Fruit fly (Drosophila melanogaster) whole organism, embryonic: Measurements from ENCODE around the gene CG3984.

Source experiments
- ATbp ChIP-seq: fragments of 200-800 bp; sonication (Bioruptor generic); optimal IDR thresholded peaks from 2 replicates; lab custom pipeline; 2017; ENCODE audit warnings: missing biosample characterization, mild to moderate bottlenecking, missing genetic modification characterization, missing genetic modification reagents
- Asciz ChIP-seq: fragments of 200-800 bp; sonication (Bioruptor generic); optimal IDR thresholded peaks from 2 replicates; lab custom pipeline; 2017; ENCODE audit warnings: missing biosample characterization, mild to moderate bottlenecking, missing genetic modification characterization, missing genetic modification reagents
- CG10462 ChIP-seq: fragments of 200-800 bp; sonication (Bioruptor generic); optimal IDR thresholded peaks from 2 replicates; lab custom pipeline; 2016; ENCODE audit warnings: missing biosample characterization, missing genetic modification characterization
- CG11247 ChIP-seq: fragments of 200-800 bp; sonication (Bioruptor generic); IDR thresholded peaks from 2 replicates; pipeline ENCODE4 v1.3.6; 2022; ENCODE audit warnings: missing biosample characterization, missing genetic modification characterization
- CG13424 ChIP-seq: fragments of 200-800 bp; sonication (Bioruptor generic); optimal IDR thresholded peaks from 2 replicates; lab custom pipeline; 2019; ENCODE audit warnings: missing biosample characterization, mild to moderate bottlenecking, missing genetic modification characterization, moderate library complexity
- CG1647 ChIP-seq: fragments of 200-800 bp; sonication (Bioruptor generic); optimal IDR thresholded peaks from 3 replicates; lab custom pipeline; 2016; ENCODE audit warnings: missing biosample characterization, missing genetic modification characterization
- CG16815 ChIP-seq: fragments of 200-800 bp; sonication (Bioruptor generic); optimal IDR thresholded peaks from 3 replicates; lab custom pipeline; 2017; ENCODE audit warnings: missing biosample characterization, mild to moderate bottlenecking, missing genetic modification characterization
- CG17568 ChIP-seq: fragments of 200-800 bp; sonication (Bioruptor generic); optimal IDR thresholded peaks from 2 replicates; lab custom pipeline; 2018; ENCODE audit warnings: missing biosample characterization, mild to moderate bottlenecking, missing genetic modification characterization, moderate library complexity
- CG17912 ChIP-seq: fragments of 200-800 bp; sonication (Bioruptor generic); optimal IDR thresholded peaks from 2 replicates; lab custom pipeline; 2018; ENCODE audit warnings: missing biosample characterization, mild to moderate bottlenecking, missing genetic modification characterization
- CG18262 ChIP-seq: fragments of 200-800 bp; optimal IDR thresholded peaks from 3 replicates; lab custom pipeline; 2019; ENCODE audit warnings: missing biosample characterization, mild to moderate bottlenecking, missing genetic modification characterization, moderate library complexity
- CG2199 ChIP-seq: fragments of 200-800 bp; sonication (Bioruptor generic); IDR thresholded peaks from 3 replicates; pipeline ENCODE4 v1.3.6; 2022; ENCODE audit warnings: missing biosample characterization, missing genetic modification characterization
- CG31365 ChIP-seq: fragments of 200-800 bp; sonication (Bioruptor generic); optimal IDR thresholded peaks from 2 replicates; lab custom pipeline; 2018; ENCODE audit warnings: missing biosample characterization, mild to moderate bottlenecking, missing genetic modification characterization
- CG34224 ChIP-seq: fragments of 200-800 bp; sonication (Bioruptor generic); IDR thresholded peaks from 3 replicates; pipeline ENCODE4 v1.3.6; 2022; ENCODE audit warnings: missing biosample characterization, missing genetic modification characterization; ENCODE audit not compliant: partially characterized antibody
- CG7839 ChIP-seq: fragments of 200-800 bp; sonication (Bioruptor generic); optimal IDR thresholded peaks from 3 replicates; lab custom pipeline; 2018; ENCODE audit warnings: missing biosample characterization, mild to moderate bottlenecking, missing genetic modification characterization, moderate library complexity
- CG8359 ChIP-seq: fragments of 200-800 bp; sonication (Bioruptor generic); optimal IDR thresholded peaks from 2 replicates; lab custom pipeline; 2017; ENCODE audit warnings: missing biosample characterization, mild to moderate bottlenecking, missing genetic modification characterization, borderline replicate concordance
- CG8765 ChIP-seq: fragments of 200-800 bp; sonication (Bioruptor generic); IDR thresholded peaks from 2 replicates; pipeline ENCODE4 v1.3.6; 2022; ENCODE audit warnings: missing biosample characterization, missing genetic modification characterization
- CG8924 ChIP-seq: fragments of 200-800 bp; optimal IDR thresholded peaks from 3 replicates; lab custom pipeline; 2019; ENCODE audit warnings: missing biosample characterization, mild to moderate bottlenecking, missing genetic modification characterization, moderate library complexity
- ERR ChIP-seq: fragments of 200-800 bp; sonication (Bioruptor generic); optimal IDR thresholded peaks from 2 replicates; lab custom pipeline; 2016; ENCODE audit warnings: missing biosample characterization, missing genetic modification characterization
- Ets65A ChIP-seq: fragments of 200-800 bp; sonication (Bioruptor generic); peaks from one replicate; lab custom pipeline; 2016; ENCODE audit warnings: missing biosample characterization, missing genetic modification characterization
- HLH54F ChIP-seq: fragments of 200-800 bp; sonication (Bioruptor generic); optimal IDR thresholded peaks from 3 replicates; lab custom pipeline; 2016; ENCODE audit warnings: missing biosample characterization, missing genetic modification characterization
- Hr51 ChIP-seq, 2 experiments: fragments of 200-800 bp; sonication (Bioruptor generic); optimal IDR thresholded peaks; 2 replicates in 1 of 2; 3 replicates in 1 of 2; lab custom pipeline; 2016 to 2018; ENCODE audit warnings: missing biosample characterization in 2 of 2, missing genetic modification characterization in 2 of 2, mild to moderate bottlenecking in 1 of 2, moderate library complexity in 1 of 2
- Hr78 ChIP-seq, 2 experiments: fragments of 200-800 bp in 1 of 2; fragments of >200 bp in 1 of 2; sonication (Bioruptor generic) in 1 of 2; optimal IDR thresholded peaks; 2 replicates each; lab custom pipeline; 2017 to 2019; ENCODE audit warnings: missing biosample characterization in 2 of 2, missing genetic modification characterization in 2 of 2, mild to moderate bottlenecking in 1 of 2, moderate library complexity in 1 of 2
- Hsf ChIP-seq: fragments of 200-800 bp; sonication (Bioruptor generic); optimal IDR thresholded peaks from 3 replicates; lab custom pipeline; 2016; ENCODE audit warnings: missing biosample characterization, missing genetic modification characterization
- MESR4 ChIP-seq: fragments of 200-800 bp; sonication (Bioruptor generic); optimal IDR thresholded peaks from 2 replicates; lab custom pipeline; 2018; ENCODE audit warnings: missing biosample characterization, mild to moderate bottlenecking, missing genetic modification characterization, moderate library complexity
- Opbp ChIP-seq: fragments of 200-800 bp; sonication (Bioruptor generic); IDR thresholded peaks from 3 replicates; pipeline ENCODE4 v1.3.6; 2022; ENCODE audit warnings: missing biosample characterization, missing genetic modification characterization; ENCODE audit not compliant: partially characterized antibody
- PHDP ChIP-seq: fragments of 200-800 bp; sonication (Bioruptor generic); optimal IDR thresholded peaks from 3 replicates; lab custom pipeline; 2018; ENCODE audit warnings: missing biosample characterization, mild to moderate bottlenecking, missing genetic modification characterization, moderate library complexity
- TFAM ChIP-seq: fragments of 200-800 bp; sonication (Bioruptor generic); optimal IDR thresholded peaks from 2 replicates; lab custom pipeline; 2017; ENCODE audit warnings: missing biosample characterization, missing genetic modification characterization, inconsistent platforms
- YL-1 ChIP-seq: fragments of 200-800 bp; sonication (Bioruptor generic); optimal IDR thresholded peaks from 3 replicates; lab custom pipeline; 2017; ENCODE audit warnings: missing biosample characterization, mild to moderate bottlenecking, missing genetic modification characterization
- cad ChIP-seq: fragments of >200 bp; optimal IDR thresholded peaks from 2 replicates; lab custom pipeline; 2017; ENCODE audit warnings: missing biosample characterization, missing genetic modification characterization
- crp ChIP-seq, 2 experiments: fragments of 200-800 bp; sonication (Bioruptor generic); optimal IDR thresholded peaks; 2 replicates in 1 of 2; 3 replicates in 1 of 2; lab custom pipeline; 2017; ENCODE audit warnings: missing biosample characterization in 2 of 2, missing genetic modification characterization in 2 of 2, mild to moderate bottlenecking in 1 of 2, moderate library complexity in 1 of 2
- eyg ChIP-seq: fragments of 200-800 bp; sonication (Bioruptor generic); optimal IDR thresholded peaks from 3 replicates; lab custom pipeline; 2016; ENCODE audit warnings: missing biosample characterization, missing genetic modification characterization
- gcm2 ChIP-seq: fragments of 200-800 bp; sonication (Bioruptor generic); optimal IDR thresholded peaks from 2 replicates; lab custom pipeline; 2016; ENCODE audit warnings: missing biosample characterization, missing genetic modification characterization
- gfzf ChIP-seq: fragments of 200-800 bp; sonication (Bioruptor generic); optimal IDR thresholded peaks from 2 replicates; lab custom pipeline; 2016; ENCODE audit warnings: missing biosample characterization, mild to moderate bottlenecking, missing genetic modification characterization, moderate library complexity
- ind ChIP-seq: fragments of 200-800 bp; sonication (Bioruptor generic); optimal IDR thresholded peaks from 3 replicates; lab custom pipeline; 2016; ENCODE audit warnings: missing biosample characterization, missing genetic modification characterization
- inv ChIP-seq: fragments of 200-800 bp; sonication (Bioruptor generic); IDR thresholded peaks from 2 replicates; pipeline ENCODE4 v1.3.6; 2022; ENCODE audit warnings: missing biosample characterization, missing genetic modification characterization; ENCODE audit not compliant: partially characterized antibody
- jigr1 ChIP-seq: fragments of 200-800 bp; sonication (Bioruptor generic); IDR thresholded peaks from 3 replicates; pipeline ENCODE4 v1.3.6; 2022; ENCODE audit warnings: missing biosample characterization, missing genetic modification characterization
- ken ChIP-seq: fragments of 200-800 bp; sonication (Bioruptor generic); IDR thresholded peaks from 3 replicates; pipeline ENCODE4 v1.3.6; 2022; ENCODE audit warnings: missing biosample characterization, missing genetic modification characterization
- lbe ChIP-seq: fragments of 200-800 bp; sonication (Bioruptor generic); optimal IDR thresholded peaks from 2 replicates; lab custom pipeline; 2016; ENCODE audit warnings: missing biosample characterization, mild to moderate bottlenecking, missing genetic modification characterization
- lola ChIP-seq, 3 experiments: fragments of >200 bp in 2 of 3; fragments of 200-800 bp in 1 of 3; sonication (Bioruptor generic) in 1 of 3; optimal IDR thresholded peaks; 2 replicates each; lab custom pipeline; 2017 to 2019; ENCODE audit warnings: missing biosample characterization in 3 of 3, missing genetic modification characterization in 3 of 3, mild to moderate bottlenecking in 1 of 3, moderate library complexity in 1 of 3
- pan ChIP-seq, 4 experiments: fragments of >200 bp in 3 of 4; fragments of 200-800 bp in 1 of 4; sonication (Bioruptor generic) in 1 of 4; optimal IDR thresholded peaks in 3 of 4; IDR thresholded peaks in 1 of 4; 2 replicates each; pipeline versions ENCODE4 v1.3.6 to Lab custom; 2017 to 2022; ENCODE audit warnings: missing biosample characterization in 2 of 4, missing genetic modification characterization in 2 of 4, mixed read lengths in 1 of 4
- ro ChIP-seq: fragments of 200-800 bp; sonication (Bioruptor generic); IDR thresholded peaks from 2 replicates; pipeline ENCODE4 v1.3.6; 2022; ENCODE audit warnings: missing biosample characterization, missing genetic modification characterization
- row ChIP-seq: fragments of 200-800 bp; sonication (Bioruptor generic); IDR thresholded peaks from 3 replicates; pipeline ENCODE4 v1.3.6; 2022; ENCODE audit warnings: missing biosample characterization, missing genetic modification characterization
- salm ChIP-seq: fragments of 200-800 bp; sonication (Bioruptor generic); optimal IDR thresholded peaks from 2 replicates; lab custom pipeline; 2018; ENCODE audit warnings: missing biosample characterization, mild to moderate bottlenecking, missing genetic modification characterization
- scrt ChIP-seq: fragments of 200-800 bp; sonication (Bioruptor generic); optimal IDR thresholded peaks from 2 replicates; lab custom pipeline; 2018; ENCODE audit warnings: missing biosample characterization, mild to moderate bottlenecking, missing genetic modification characterization, moderate library complexity
- slbo ChIP-seq: fragments of 200-800 bp; sonication (Bioruptor generic); IDR thresholded peaks from 2 replicates; pipeline ENCODE4 v1.3.6; 2022; ENCODE audit warnings: missing biosample characterization, missing genetic modification characterization
- slp2 ChIP-seq: fragments of 200-800 bp; sonication (Bioruptor generic); optimal IDR thresholded peaks from 2 replicates; lab custom pipeline; 2016; ENCODE audit warnings: missing biosample characterization, missing genetic modification characterization
- tll ChIP-seq, 2 experiments: fragments of 200-800 bp in 1 of 2; fragments of >200 bp in 1 of 2; sonication (Bioruptor generic) in 1 of 2; optimal IDR thresholded peaks; 2 replicates each; lab custom pipeline; 2017 to 2019; ENCODE audit warnings: missing biosample characterization in 2 of 2, missing genetic modification characterization in 2 of 2, mild to moderate bottlenecking in 1 of 2, moderate library complexity in 1 of 2

CG3984 gene

dm6 chr3R:15114465-15115228 is 22.3 kb upstream of the CG3984 start (continued):
- TF ChIP-seq row (GFP tag; lab: Robert Waterston, UW) = peak; percentile 33; the same call in 2 of the 3 replicates
- TF ChIP-seq Ets65A (GFP tag; lab: Kevin White, UChicago) = peak; percentile 83
- no peak for TF ChIP-seq CG17912 (GFP tag; lab: Kevin White, UChicago)
- no peak for TF ChIP-seq CG8765
- TF ChIP-seq salm (tag; lab: Kevin White, UChicago) = no peak
- peak; percentile 45 for TF ChIP-seq CG8924 (tag; lab: Kevin White, UChicago)
- no peak for TF ChIP-seq crp (GFP tag; optimal IDR thresholded peaks at IDR 0.05; lab: Kevin White, UChicago)
- no peak for TF ChIP-seq lbe (GFP tag; lab: Kevin White, UChicago)
- no peak for TF ChIP-seq tll (GFP tag; optimal IDR thresholded peaks at IDR 0.05; lab: Kevin White, UChicago)
- peak in 1 of 2 experiments; percentile 42 for TF ChIP-seq Hr78 (GFP tag; optimal IDR thresholded peaks at IDR 0.05; lab: Kevin White, UChicago)
- TF ChIP-seq gfzf = no peak
- TF ChIP-seq CG18262 (tag; lab: Kevin White, UChicago) = peak; percentile 76
- peak in 1 of 3 experiments; percentile 49 for TF ChIP-seq lola (GFP tag; optimal IDR thresholded peaks at IDR 0.05; lab: Kevin White, UChicago)
- TF ChIP-seq CG31365 (tag; lab: Kevin White, UChicago) = no peak
- TF ChIP-seq ken (GFP tag; lab: Robert Waterston, UW) = no peak
- TF ChIP-seq ind (GFP tag; lab: Kevin White, UChicago) = peak; percentile 14
- TF ChIP-seq ro (GFP tag; lab: Robert Waterston, UW) = no peak
- TF ChIP-seq CG13424 (tag; lab: Kevin White, UChicago) = peak; percentile 35
- no peak for TF ChIP-seq Opbp
- TF ChIP-seq TFAM (GFP tag; lab: Kevin White, UChicago) = no peak
- TF ChIP-seq CG16815 (GFP tag; lab: Kevin White, UChicago) = peak; percentile 7
- TF ChIP-seq ATbp (GFP tag; lab: Kevin White, UChicago) = no peak
- TF ChIP-seq HLH54F (GFP tag; lab: Kevin White, UChicago) = no peak
- TF ChIP-seq inv (GFP tag; lab: Robert Waterston, UW) = no peak
- no peak for TF ChIP-seq pan (optimal IDR thresholded peaks at IDR 0.05; lab: Kevin White, UChicago)
- TF ChIP-seq pan (GFP tag; optimal IDR thresholded peaks at IDR 0.05 in 1 of 2, IDR thresholded peaks at IDR 0.05 in 1 of 2) = no peak
- TF ChIP-seq PHDP = peak; percentile 14
- no peak for TF ChIP-seq Hsf
- no peak for TF ChIP-seq YL-1 (GFP tag; lab: Kevin White, UChicago)
- no peak for TF ChIP-seq eyg (GFP tag; lab: Kevin White, UChicago)
- no peak for TF ChIP-seq slp2 (GFP tag; lab: Kevin White, UChicago)
- TF ChIP-seq Asciz (GFP tag; lab: Kevin White, UChicago) = peak; percentile 79
- peak; percentile 50; the same call in 1 of the 3 replicates for TF ChIP-seq CG2199 (GFP tag; lab: Robert Waterston, UW)
- no peak for TF ChIP-seq scrt (GFP tag; lab: Kevin White, UChicago)
- no peak for TF ChIP-seq jigr1 (GFP tag; lab: Robert Waterston, UW)
- TF ChIP-seq ERR (GFP tag; lab: Kevin White, UChicago) = no peak
- TF ChIP-seq CG7839 = peak; percentile 48
- TF ChIP-seq CG11247 = no peak
- no peak for TF ChIP-seq gcm2 (GFP tag; lab: Kevin White, UChicago)
- TF ChIP-seq cad = no peak
- TF ChIP-seq slbo (GFP tag; lab: Robert Waterston, UW) = no peak
- TF ChIP-seq CG17568 (GFP tag; lab: Kevin White, UChicago) = no peak
- no peak for TF ChIP-seq CG10462 (GFP tag; lab: Kevin White, UChicago)
- no peak for TF ChIP-seq MESR4 (GFP tag; lab: Kevin White, UChicago)
- peak; percentile 16 for TF ChIP-seq CG8359 (GFP tag; lab: Kevin White, UChicago)
- no peak for TF ChIP-seq CG1647 (GFP tag; lab: Kevin White, UChicago)
- TF ChIP-seq Hr51 (GFP tag; optimal IDR thresholded peaks at IDR 0.05; lab: Kevin White, UChicago) = peak in 1 of 2 experiments; percentile 60
- no peak for TF ChIP-seq CG34224 (GFP tag; lab: Robert Waterston, UW)
